Worm (Caenorhabditis elegans): ENCODE results near the gene T28C6.7.

ce11 chrIV:8830591-8830990 lies 3.0 kb downstream of the T28C6.7 start, which contains the start of gene T28C6.8:
- TF ChIP-seq snpc-4 (tag; optimal IDR thresholded peaks at IDR 0.05) (no peak), ama-1 (optimal IDR thresholded peaks at IDR 0.05) (no peak), nhr-237 (tag; optimal IDR thresholded peaks at IDR 0.05) (no peak), nhr-23 (tag; optimal IDR thresholded peaks at IDR 0.05) (peak; percentile 21), ceh-16 (tag; optimal IDR thresholded peaks at IDR 0.05) (no peak), unc-62 (GFP tag; optimal IDR thresholded peaks at IDR 0.05) (no peak), nhr-12 (tag; optimal IDR thresholded peaks at IDR 0.05) (no peak)
